Fruit fly (Drosophila melanogaster) whole organism, wandering third instar larva: ENCODE data around the gene CG6503.

Experiments used
- CG9705 ChIP-seq: fragments of 200-800 bp; sonication (Bioruptor generic); optimal IDR thresholded peaks from 2 replicates; lab custom pipeline; 2018; ENCODE audit warnings: missing biosample characterization, mild to moderate bottlenecking, missing genetic modification characterization
- Dfd ChIP-seq: fragments of >200 bp; optimal IDR thresholded peaks from 2 replicates; lab custom pipeline; 2017; ENCODE audit warnings: missing biosample characterization, missing genetic modification characterization
- Hr78 ChIP-seq: fragments of >200 bp; optimal IDR thresholded peaks from 2 replicates; lab custom pipeline; 2017; ENCODE audit warnings: missing biosample characterization, missing genetic modification characterization
- Mio ChIP-seq: sonication (Bioruptor generic); optimal IDR thresholded peaks from 2 replicates; lab custom pipeline; 2016; ENCODE audit warnings: missing biosample characterization, missing genetic modification characterization
- Rel ChIP-seq, 2 experiments: fragments of 200-800 bp; sonication (Bioruptor generic) in 1 of 2; optimal IDR thresholded peaks; 2 replicates in 1 of 2; 3 replicates in 1 of 2; lab custom pipeline; 2016 to 2019; ENCODE audit warnings: mild to moderate bottlenecking in 2 of 2, missing biosample characterization in 2 of 2, missing genetic modification characterization in 2 of 2, moderate library complexity in 1 of 2
- br ChIP-seq: fragments of 200-800 bp; sonication (Bioruptor generic); optimal IDR thresholded peaks from 2 replicates; lab custom pipeline; 2016; ENCODE audit warnings: missing biosample characterization, missing genetic modification characterization
- jim ChIP-seq: fragments of 175-275, 200-325 bp; sonication (Bioruptor generic); optimal IDR thresholded peaks from 2 replicates; lab custom pipeline; 2016; ENCODE audit warnings: missing biosample characterization, mild to moderate bottlenecking, missing genetic modification characterization
- pan ChIP-seq: fragments of >200 bp; optimal IDR thresholded peaks from 2 replicates; lab custom pipeline; 2017
- usp ChIP-seq: fragments of >200 bp; optimal IDR thresholded peaks from 2 replicates; lab custom pipeline; 2017; ENCODE audit warnings: missing biosample characterization, missing genetic modification characterization

- TF ChIP-seq Rel (GFP tag; optimal IDR thresholded peaks at IDR 0.05; lab: Kevin White, UChicago) (no peak), Rel (tag; optimal IDR thresholded peaks at IDR 0.05; lab: Kevin White, UChicago) (no peak), usp (GFP tag; lab: Kevin White, UChicago) (no peak), Mio (GFP tag; lab: Kevin White, UChicago) (no peak), Hr78 (GFP tag; lab: Kevin White, UChicago) (no peak), CG9705 (GFP tag; lab: Kevin White, UChicago) (no peak), pan (lab: Kevin White, UChicago) (no peak), jim (GFP tag; lab: Kevin White, UChicago) (no peak), br (GFP tag; lab: Kevin White, UChicago) (no peak), Dfd (GFP tag; lab: Kevin White, UChicago) (no peak)
These were observed 38.7 kb upstream of the CG6503 start for dm6 chr3R:26463558-26463957.
